Worm (Caenorhabditis elegans): ENCODE data around the gene mct-5.

DNA sequence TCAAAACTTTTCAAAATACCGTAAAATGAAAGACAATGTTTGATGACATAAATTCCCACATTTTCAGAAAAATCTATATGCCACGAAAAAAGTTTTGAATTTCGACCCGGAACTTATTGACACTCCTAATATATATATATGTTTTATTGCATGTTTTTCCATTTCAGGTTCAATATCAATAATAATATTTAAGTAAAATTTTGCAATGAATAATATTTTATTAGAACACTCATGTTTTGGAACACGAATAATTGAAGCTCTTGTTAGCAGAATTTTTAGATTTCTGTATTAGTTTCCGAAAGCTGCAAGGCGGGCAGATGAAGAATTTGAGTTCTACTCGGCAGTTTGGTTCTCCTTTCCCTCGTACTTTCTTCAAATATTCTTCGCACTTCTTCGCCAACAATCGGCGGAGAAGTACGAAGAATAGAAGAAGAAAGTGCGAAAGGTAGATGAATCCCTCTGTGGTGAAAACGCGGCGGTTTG, 5.0 kb downstream of the mct-5 start, which contains the start of gene T02G5.3:
- TF ChIP-seq jun-1 (tag; optimal IDR thresholded peaks at IDR 0.05), result no peak
- no peak for TF ChIP-seq nhr-23 (tag; optimal IDR thresholded peaks at IDR 0.05)
- TF ChIP-seq nhr-11 (tag; optimal IDR thresholded peaks at IDR 0.05), result no peak
- no peak for TF ChIP-seq ama-1 (optimal IDR thresholded peaks at IDR 0.05)
